Worm (Caenorhabditis elegans) whole organism, L3 larva: ENCODE data around the gene Y43F8C.7.

Experiments used
- R02D3.7 ChIP-seq: fragments of 150-350 bp; optimal IDR thresholded peaks from 2 replicates; lab custom pipeline; 2014; ENCODE audit warnings: missing biosample characterization, missing genetic modification characterization
- ZK546.5 ChIP-seq: sonication (generic microtip); optimal IDR thresholded peaks from 2 replicates; lab custom pipeline; 2017; ENCODE audit warnings: missing biosample characterization, missing genetic modification characterization
- aly-2 ChIP-seq: fragments of 150-350 bp; optimal IDR thresholded peaks from 2 replicates; lab custom pipeline; 2014; ENCODE audit warnings: missing biosample characterization, missing genetic modification characterization
- ama-1 ChIP-seq: fragments of 150-350 bp; optimal IDR thresholded peaks from 2 replicates; lab custom pipeline; 2018
- ceh-16 ChIP-seq: sonication (generic microtip); optimal IDR thresholded peaks from 2 replicates; lab custom pipeline; 2017; ENCODE audit warnings: missing biosample characterization, missing genetic modification characterization
- ceh-28 ChIP-seq: fragments of 150-350 bp; optimal IDR thresholded peaks from 2 replicates; lab custom pipeline; 2014; ENCODE audit warnings: missing biosample characterization, missing genetic modification reagents, missing genetic modification characterization
- ceh-82 ChIP-seq: fragments of 150-350 bp; optimal IDR thresholded peaks from 2 replicates; lab custom pipeline; 2014; ENCODE audit warnings: missing biosample characterization, missing genetic modification characterization
- egl-27 ChIP-seq: sonication (generic microtip); optimal IDR thresholded peaks from 4 replicates; lab custom pipeline; 2017; ENCODE audit warnings: missing biosample characterization, missing genetic modification reagents, missing genetic modification characterization
- egl-5 ChIP-seq: fragments of 150-350 bp; optimal IDR thresholded peaks from 2 replicates; lab custom pipeline; 2017; ENCODE audit warnings: missing biosample characterization, missing genetic modification reagents, missing genetic modification characterization, inconsistent platforms
- elt-1 ChIP-seq: fragments of 150-350 bp; optimal IDR thresholded peaks from 2 replicates; lab custom pipeline; 2014; ENCODE audit warnings: missing biosample characterization, missing genetic modification characterization
- elt-3 ChIP-seq, 3 experiments: fragments of 150-350 bp in 1 of 3; sonication (generic microtip) in 2 of 3; optimal IDR thresholded peaks; 2 replicates in 2 of 3; 4 replicates in 1 of 3; lab custom pipeline; 2014 to 2017; ENCODE audit warnings: missing biosample characterization in 3 of 3, missing genetic modification characterization in 3 of 3
- eor-1 ChIP-seq, 2 experiments: fragments of 150-350 bp; optimal IDR thresholded peaks; 2 replicates each; lab custom pipeline; 2014 to 2018; ENCODE audit warnings: missing biosample characterization in 2 of 2, missing genetic modification characterization in 2 of 2
- fkh-10 ChIP-seq: sonication (generic microtip); optimal IDR thresholded peaks from 2 replicates; lab custom pipeline; 2017; ENCODE audit warnings: missing biosample characterization, missing genetic modification reagents, missing genetic modification characterization
- fkh-2 ChIP-seq: fragments of 150-350 bp; optimal IDR thresholded peaks from 2 replicates; lab custom pipeline; 2014; ENCODE audit warnings: missing biosample characterization, missing genetic modification reagents, missing genetic modification characterization
- fos-1 ChIP-seq: fragments of 150-350 bp; optimal IDR thresholded peaks from 2 replicates; lab custom pipeline; 2014; ENCODE audit warnings: missing biosample characterization, missing genetic modification characterization
- hmg-11 ChIP-seq: sonication (generic microtip); optimal IDR thresholded peaks from 2 replicates; lab custom pipeline; 2016; ENCODE audit warnings: missing genetic modification characterization, missing compliant biosample characterization
- lin-15B ChIP-seq: fragments of 150-350 bp; optimal IDR thresholded peaks from 2 replicates; lab custom pipeline; 2014; ENCODE audit warnings: missing biosample characterization, missing genetic modification characterization
- lin-39 ChIP-seq: fragments of 150-350 bp; optimal IDR thresholded peaks from 2 replicates; lab custom pipeline; 2018; ENCODE audit warnings: missing biosample characterization, missing genetic modification reagents, missing genetic modification characterization
- mdl-1 ChIP-seq: fragments of 150-350 bp; optimal IDR thresholded peaks from 2 replicates; lab custom pipeline; 2014; ENCODE audit warnings: missing biosample characterization, missing genetic modification characterization
- nhr-12 ChIP-seq: fragments of 150-350 bp; optimal IDR thresholded peaks from 2 replicates; lab custom pipeline; 2014; ENCODE audit warnings: missing biosample characterization, missing genetic modification characterization
- nhr-23 ChIP-seq: fragments of 150-350 bp; optimal IDR thresholded peaks from 2 replicates; lab custom pipeline; 2014; ENCODE audit warnings: missing biosample characterization, missing genetic modification reagents, missing genetic modification characterization
- nhr-25 ChIP-seq: sonication (generic microtip); optimal IDR thresholded peaks from 2 replicates; lab custom pipeline; 2017; ENCODE audit warnings: missing biosample characterization, missing genetic modification characterization
- nhr-28 ChIP-seq: fragments of 150-350 bp; optimal IDR thresholded peaks from 2 replicates; lab custom pipeline; 2014; ENCODE audit warnings: missing biosample characterization, missing genetic modification characterization
- nhr-43 ChIP-seq: sonication (generic microtip); optimal IDR thresholded peaks from 2 replicates; lab custom pipeline; 2016; ENCODE audit warnings: mild to moderate bottlenecking, missing genetic modification characterization, missing compliant biosample characterization; ENCODE audit not compliant: poor library complexity, severe bottlenecking
- nhr-67 ChIP-seq: fragments of 150-350 bp; optimal IDR thresholded peaks from 2 replicates; lab custom pipeline; 2014; ENCODE audit warnings: missing biosample characterization, missing genetic modification characterization
- nhr-77 ChIP-seq: fragments of 150-350 bp; optimal IDR thresholded peaks from 2 replicates; lab custom pipeline; 2014; ENCODE audit warnings: missing biosample characterization, missing genetic modification characterization
- pha-4 ChIP-seq: fragments of 150-350 bp; optimal IDR thresholded peaks from 2 replicates; lab custom pipeline; 2014; ENCODE audit warnings: missing biosample characterization, missing genetic modification reagents, missing genetic modification characterization
- pqm-1 ChIP-seq: fragments of 150-350 bp; optimal IDR thresholded peaks from 2 replicates; lab custom pipeline; 2017; ENCODE audit warnings: missing biosample characterization, missing genetic modification characterization, inconsistent platforms
- sea-2 ChIP-seq: fragments of 150-350 bp; sonication (generic microtip); optimal IDR thresholded peaks from 4 replicates; lab custom pipeline; 2014; ENCODE audit warnings: missing biosample characterization, missing genetic modification reagents, missing genetic modification characterization
- skn-1 ChIP-seq: fragments of 150-350 bp; optimal IDR thresholded peaks from 2 replicates; lab custom pipeline; 2014; ENCODE audit warnings: missing biosample characterization, missing genetic modification characterization
- unc-62 ChIP-seq: fragments of 150-350 bp; sonication (generic microtip); optimal IDR thresholded peaks from 4 replicates; lab custom pipeline; 2014; ENCODE audit warnings: missing biosample characterization, missing genetic modification reagents, missing genetic modification characterization
- zag-1 ChIP-seq: fragments of 150-350 bp; optimal IDR thresholded peaks from 2 replicates; lab custom pipeline; 2014; ENCODE audit warnings: missing biosample characterization, missing genetic modification characterization

Gene Y43F8C.7

DNA sequence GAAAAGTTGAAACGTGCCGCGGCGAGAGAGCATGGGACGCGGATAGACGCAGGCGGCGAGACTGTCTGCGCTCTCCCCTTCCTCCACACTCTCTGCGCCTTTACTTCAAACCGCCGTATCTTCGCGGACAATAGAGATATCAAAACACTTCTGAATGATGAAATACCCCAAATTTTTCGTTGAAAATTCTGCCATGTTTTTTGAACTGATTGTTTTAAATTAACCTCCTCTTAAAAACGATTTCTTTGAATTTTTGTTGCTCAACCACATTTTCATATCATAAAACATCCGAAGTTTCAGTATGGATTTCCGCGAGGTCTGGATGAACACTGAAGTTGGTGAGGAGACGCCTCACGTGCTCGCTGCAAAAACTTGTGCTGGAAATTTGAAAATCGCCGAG is 26.1 kb upstream of the Y43F8C.7 start, which contains the start of gene Y43F8C.11:
Gene Y43F8C.11 (plus strand): TSS at position 301 of the 400 bp plus-strand sequence.
- TF ChIP-seq ceh-16: no peak
- no peak for TF ChIP-seq nhr-23 (tag; lab: Kevin White, UChicago)
- TF ChIP-seq ceh-28: no peak
- TF ChIP-seq ceh-82: no peak
- no peak for TF ChIP-seq pqm-1 (tag; lab: Kevin White, UChicago)
- no peak for TF ChIP-seq nhr-77 (tag; lab: Kevin White, UChicago)
- no peak for TF ChIP-seq hmg-11 (tag; lab: Kevin White, UChicago)
- no peak for TF ChIP-seq sea-2 (GFP tag; lab: Kevin White, UChicago)
- no peak for TF ChIP-seq nhr-43
- TF ChIP-seq aly-2: no peak
- no peak for TF ChIP-seq nhr-28
- no peak for TF ChIP-seq lin-15B (tag; lab: Kevin White, UChicago)

DNA sequence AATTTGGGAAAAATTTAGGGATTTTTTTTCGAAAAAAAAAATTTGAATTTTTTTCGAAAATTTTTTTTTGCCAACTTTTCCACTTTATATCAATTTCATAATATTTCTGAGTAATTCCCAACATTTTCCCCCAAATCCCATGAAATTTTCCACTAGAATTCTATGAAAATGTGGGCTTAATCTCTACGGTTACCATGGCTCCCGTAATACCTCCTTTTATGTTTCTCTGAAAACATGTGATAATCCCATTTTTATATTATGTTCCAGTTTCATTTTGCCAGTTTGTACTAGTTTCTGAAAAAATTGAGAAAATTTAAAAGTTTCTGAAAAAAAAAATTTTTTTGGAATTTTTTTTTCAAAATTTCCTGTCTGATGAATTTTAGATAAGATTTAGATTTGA is 24.4 kb upstream of the Y43F8C.7 start:
- no peak for TF ChIP-seq ZK546.5 (tag; lab: Kevin White, UChicago)
- TF ChIP-seq pha-4 (tag; lab: Kevin White, UChicago): no peak
- TF ChIP-seq mdl-1: no peak
- TF ChIP-seq nhr-23 (tag; lab: Kevin White, UChicago): no peak
- no peak for TF ChIP-seq R02D3.7 (tag; lab: Kevin White, UChicago)
- no peak for TF ChIP-seq skn-1 (tag; lab: Kevin White, UChicago)
- TF ChIP-seq lin-15B (tag; lab: Kevin White, UChicago): no peak
- TF ChIP-seq aly-2: no peak

DNA sequence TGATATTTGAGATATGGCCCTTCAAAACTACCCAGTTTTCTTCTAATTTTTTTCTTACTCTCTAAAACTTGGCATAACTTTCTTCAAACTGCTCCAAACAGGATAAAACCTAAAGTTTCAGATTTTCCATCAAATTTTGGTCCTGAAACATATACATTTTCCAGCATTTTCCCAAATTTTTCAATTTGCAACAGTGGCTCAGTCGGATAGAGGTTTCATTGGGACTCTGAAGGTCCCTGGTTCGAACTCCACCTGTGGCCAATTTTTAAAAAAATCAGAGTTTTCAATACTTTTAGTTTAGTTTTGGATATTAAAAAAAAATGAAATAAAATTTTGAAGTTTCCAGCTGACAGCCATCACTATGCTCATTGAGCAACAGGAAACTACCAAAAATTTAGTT is 23.9 kb upstream of the Y43F8C.7 start:
- no peak for TF ChIP-seq fkh-10 (GFP tag; lab: Kevin White, UChicago)
- TF ChIP-seq ZK546.5 (tag; lab: Kevin White, UChicago): no peak
- no peak for TF ChIP-seq elt-3 (tag; optimal IDR thresholded peaks at IDR 0.05; lab: Kevin White, UChicago)
- no peak for TF ChIP-seq mdl-1
- TF ChIP-seq nhr-67 (tag; lab: Kevin White, UChicago): no peak

DNA sequence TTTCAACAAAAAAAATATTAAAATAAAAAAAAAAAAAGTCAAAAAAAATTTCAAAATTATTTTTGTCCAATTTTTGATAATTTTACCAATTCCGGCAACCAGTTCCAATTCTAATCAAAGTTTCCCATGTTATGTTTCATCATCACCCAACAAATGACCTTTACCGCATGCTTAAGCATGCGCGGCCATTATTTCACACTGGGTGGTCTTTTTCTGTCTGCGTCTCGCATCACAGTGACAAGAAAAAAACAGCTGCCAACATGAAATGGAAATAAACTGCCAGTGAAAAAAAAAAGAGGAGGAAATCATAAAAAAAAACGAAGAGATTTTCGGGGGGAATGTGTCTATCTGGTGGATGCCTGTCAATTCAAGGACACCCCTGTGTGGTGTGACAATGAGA is 22.5 kb upstream of the Y43F8C.7 start:
- no peak for TF ChIP-seq nhr-77 (tag; lab: Kevin White, UChicago)
- TF ChIP-seq nhr-25: peak; percentile 71

DNA sequence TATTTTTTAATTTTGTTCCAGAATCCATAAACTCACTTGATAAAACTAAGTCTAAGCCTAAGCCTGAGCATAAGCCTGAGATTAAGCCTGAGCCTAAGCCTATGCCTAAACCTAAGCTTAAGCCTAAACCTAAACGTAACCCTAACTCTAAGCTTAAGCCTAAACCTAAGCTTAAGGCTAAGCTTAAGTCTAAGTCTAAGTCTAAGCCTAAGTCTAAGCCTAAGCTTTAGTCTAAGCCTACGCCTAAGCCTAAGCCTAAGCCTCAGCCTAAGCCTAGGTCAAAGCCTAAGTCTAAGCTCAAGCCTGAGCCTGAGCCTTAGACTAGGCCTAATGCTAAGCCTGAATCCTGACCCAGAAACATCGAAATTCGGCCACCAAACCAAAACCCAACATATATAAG is 20.7 kb upstream of the Y43F8C.7 start:
- TF ChIP-seq nhr-43 (no peak), ama-1 (lab: Kevin White, UChicago) (no peak), skn-1 (tag; lab: Kevin White, UChicago) (no peak), zag-1 (tag; lab: Kevin White, UChicago) (no peak), egl-27 (no peak), elt-3 (tag; optimal IDR thresholded peaks at IDR 0.05; lab: Kevin White, UChicago) (no peak), elt-1 (tag; lab: Kevin White, UChicago) (no peak), egl-5 (tag; lab: Kevin White, UChicago) (no peak), fkh-2 (tag; lab: Kevin White, UChicago) (no peak), sea-2 (GFP tag; lab: Kevin White, UChicago) (no peak), pha-4 (tag; lab: Kevin White, UChicago) (no peak), lin-39 (tag; lab: Kevin White, UChicago) (no peak), ceh-28 (no peak), eor-1 (tag; optimal IDR thresholded peaks at IDR 0.05; lab: Kevin White, UChicago) (no peak), unc-62 (GFP tag; lab: Kevin White, UChicago) (no peak), fos-1 (tag; lab: Kevin White, UChicago) (no peak), nhr-12 (tag; lab: Kevin White, UChicago) (no peak), mdl-1 (no peak), nhr-67 (tag; lab: Kevin White, UChicago) (no peak)

ce11 chrV:19655151-19655550 is 11.3 kb upstream of the Y43F8C.7 start, which contains the start of gene dmd-3:
Gene dmd-3, minus strand, starts transcription at chrV:19655251.
- TF ChIP-seq lin-15B (tag; lab: Kevin White, UChicago) (no peak), ZK546.5 (tag; lab: Kevin White, UChicago) (no peak), unc-62 (GFP tag; lab: Kevin White, UChicago) (no peak), lin-39 (tag; lab: Kevin White, UChicago) (no peak)
